Fruit fly (Drosophila melanogaster) whole organism: ENCODE data around the gene ovm.

Source experiments
- CG8478 ChIP-seq: fragments of >200 bp; optimal IDR thresholded peaks from 2 replicates; lab custom pipeline; 2018; ENCODE audit warnings: inconsistent platforms
- Dll ChIP-seq: fragments of >200 bp; optimal IDR thresholded peaks from 2 replicates; lab custom pipeline; 2017
- EcR ChIP-seq, 2 experiments: fragments of >200 bp; optimal IDR thresholded peaks; 2 replicates each; lab custom pipeline; 2017; ENCODE audit warnings: missing biosample characterization in 2 of 2, missing genetic modification characterization in 2 of 2, missing genetic modification reagents in 2 of 2
- pan ChIP-seq: fragments of >200 bp; optimal IDR thresholded peaks from 2 replicates; lab custom pipeline; 2017
- psq ChIP-seq: fragments of >200 bp; optimal IDR thresholded peaks from 2 replicates; lab custom pipeline; 2017
- usp ChIP-seq: fragments of >200 bp; optimal IDR thresholded peaks from 2 replicates; lab custom pipeline; 2017; ENCODE audit warnings: missing biosample characterization, missing genetic modification characterization, mixed read lengths

The ovm gene

DNA sequence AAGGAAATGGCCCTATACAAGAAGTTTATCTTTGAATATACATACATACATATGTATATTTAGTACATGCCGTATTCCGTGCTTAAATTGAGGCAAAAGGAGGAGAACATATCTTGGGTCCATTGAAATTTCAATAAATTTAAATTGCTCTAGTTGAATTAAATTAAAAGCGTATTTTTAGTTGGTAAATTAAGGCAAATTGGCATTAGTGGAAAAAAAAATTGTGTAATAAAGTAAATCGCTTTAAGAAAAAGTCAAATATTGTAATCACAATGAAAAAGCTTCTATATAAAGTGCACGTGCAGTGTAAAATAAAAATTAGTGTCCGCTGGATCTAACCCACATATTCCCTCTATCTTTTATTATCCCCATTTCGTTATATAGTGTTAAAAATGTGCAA, 21.4 kb upstream of the ovm start:
- TF ChIP-seq CG8478 (lab: Kevin White, UChicago) (no peak), psq (lab: Kevin White, UChicago) (no peak), pan (lab: Kevin White, UChicago) (no peak)

- no peak for TF ChIP-seq usp (GFP tag; lab: Kevin White, UChicago)
- TF ChIP-seq CG8478 (lab: Kevin White, UChicago), result peak; percentile 57
- TF ChIP-seq pan (lab: Kevin White, UChicago), result no peak
- no peak for TF ChIP-seq psq (lab: Kevin White, UChicago)
These were observed 20.8 kb upstream of the ovm start for dm6 chr2L:161453-162175.

DNA sequence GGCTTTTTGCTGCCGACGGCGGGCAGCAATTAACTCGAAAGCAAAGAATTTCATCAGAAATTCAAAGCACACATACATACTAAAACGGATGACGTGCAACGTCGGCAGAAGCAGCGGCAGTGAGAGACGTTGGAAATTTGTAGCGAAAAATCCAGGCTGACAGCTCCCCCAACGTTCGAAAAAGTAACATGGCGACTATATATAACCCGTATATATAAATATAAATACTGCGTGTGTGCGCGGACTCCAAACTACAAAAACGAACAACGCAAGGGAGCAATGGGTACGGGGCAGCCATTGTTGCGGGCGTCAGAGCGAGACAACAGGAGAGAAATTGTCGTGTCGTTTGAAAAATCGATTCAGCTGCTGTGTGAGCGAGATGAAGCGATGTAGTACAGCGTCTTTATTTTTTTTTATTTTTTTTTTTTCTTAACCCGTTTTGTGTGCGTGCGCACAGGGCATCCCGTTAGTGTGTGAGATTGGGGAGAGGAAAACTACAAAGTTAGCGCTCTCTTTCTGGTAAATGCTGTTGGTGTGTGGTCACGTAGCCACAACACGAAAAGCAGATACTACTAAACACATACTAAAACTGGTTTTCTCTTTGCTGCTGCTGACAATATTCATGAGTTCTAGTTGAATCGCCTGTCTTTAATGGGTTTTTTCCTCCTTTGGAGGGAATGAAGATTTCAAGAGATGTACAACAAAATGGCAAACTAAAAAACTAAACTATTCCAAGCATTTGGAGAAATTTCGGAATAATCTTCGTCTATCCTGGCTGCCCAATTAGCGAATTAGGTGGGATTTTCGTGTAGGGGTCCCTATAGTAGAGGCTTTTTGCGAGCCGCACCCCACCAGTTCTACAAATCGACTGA, 20.0 kb upstream of the ovm start:
- TF ChIP-seq usp (GFP tag; lab: Kevin White, UChicago) (no peak), Dll (lab: Kevin White, UChicago) (no peak), psq (lab: Kevin White, UChicago) (no peak), CG8478 (lab: Kevin White, UChicago) (peak; percentile 80), pan (lab: Kevin White, UChicago) (no peak), EcR (GFP tag; optimal IDR thresholded peaks at IDR 0.05; lab: Kevin White, UChicago) (peak in 1 of 2 experiments; percentile 27)

DNA sequence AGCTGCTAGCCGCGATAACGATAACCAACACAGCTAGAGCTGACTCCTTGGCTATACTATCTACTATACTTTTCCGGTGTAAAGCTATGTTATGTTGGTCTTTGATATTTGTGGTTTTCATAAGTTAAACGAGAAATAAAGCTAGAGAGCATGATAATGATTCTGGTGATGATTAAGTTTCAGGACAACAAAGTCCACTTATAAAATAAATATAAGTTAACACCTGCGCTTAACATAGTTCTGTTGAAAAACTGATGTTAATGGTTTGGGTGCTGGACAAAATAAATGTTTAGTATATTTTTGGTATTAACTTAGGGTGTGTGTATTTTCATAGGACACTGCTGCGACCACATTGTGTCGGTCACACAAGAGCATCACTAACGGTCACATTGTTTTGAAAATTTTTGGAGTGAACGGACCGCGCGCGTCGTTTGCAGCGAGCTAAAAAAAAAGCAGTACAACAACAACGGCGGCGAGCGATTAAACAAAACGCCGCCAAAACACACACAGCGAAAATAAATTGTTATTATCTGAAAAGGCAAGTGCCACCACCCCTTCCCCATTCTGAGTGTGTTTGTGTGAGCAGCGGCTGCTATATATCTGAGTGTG, 18.0 kb upstream of the ovm start, which contains the start of the genes CG33635 and spen:
Gene CG33635, minus strand, starts transcription at position 16 of the 609 bp plus-strand sequence.
Gene spen, plus strand, starts transcription at position 384 of the 609 bp plus-strand sequence.
- no peak for TF ChIP-seq pan (lab: Kevin White, UChicago)
- TF ChIP-seq CG8478 (lab: Kevin White, UChicago), result no peak
- TF ChIP-seq usp (GFP tag; lab: Kevin White, UChicago), result no peak
- TF ChIP-seq Dll (lab: Kevin White, UChicago), result no peak

dm6 chr2L:155994-156393, 15.2 kb upstream of the ovm start, which contains the start of gene CG3436:
Gene CG3436, plus strand, starts transcription at chr2L:156029.
- TF ChIP-seq psq (lab: Kevin White, UChicago) (no peak), EcR (GFP tag; optimal IDR thresholded peaks at IDR 0.05; lab: Kevin White, UChicago) (no peak), pan (lab: Kevin White, UChicago) (no peak), CG8478 (lab: Kevin White, UChicago) (no peak), usp (GFP tag; lab: Kevin White, UChicago) (no peak), Dll (lab: Kevin White, UChicago) (no peak)

DNA sequence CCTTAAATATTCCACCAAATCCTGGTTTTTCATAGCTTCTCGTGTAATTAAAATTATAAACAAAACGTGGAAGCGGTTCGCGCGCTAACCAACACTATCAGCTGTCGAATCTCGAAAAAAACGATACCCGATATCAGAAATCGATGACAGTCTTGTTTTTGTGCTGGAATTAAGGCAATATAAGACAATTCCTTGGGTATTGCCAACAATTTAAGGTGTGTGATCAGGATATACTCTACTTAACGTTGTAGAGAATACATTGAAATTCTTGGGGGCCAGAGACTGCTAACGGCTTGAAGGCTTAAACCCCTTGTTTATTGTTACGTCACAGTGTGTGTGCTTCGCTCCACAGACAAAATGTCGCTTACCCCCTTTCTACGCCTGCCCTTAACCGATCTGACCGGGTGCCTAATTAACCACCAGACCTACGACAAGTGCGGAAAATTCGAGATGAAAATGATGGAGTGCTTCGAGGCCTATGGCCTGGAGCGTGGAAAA, 14.5 kb upstream of the ovm start, which contains the start of gene Pus10:
Gene Pus10, minus strand, starts transcription at position 91 of the 498 bp plus-strand sequence.
- TF ChIP-seq psq (lab: Kevin White, UChicago) (no peak), Dll (lab: Kevin White, UChicago) (no peak), CG8478 (lab: Kevin White, UChicago) (no peak), EcR (GFP tag; optimal IDR thresholded peaks at IDR 0.05; lab: Kevin White, UChicago) (no peak), usp (GFP tag; lab: Kevin White, UChicago) (no peak), pan (lab: Kevin White, UChicago) (no peak)

- TF ChIP-seq Dll (lab: Kevin White, UChicago) (no peak), psq (lab: Kevin White, UChicago) (no peak), pan (lab: Kevin White, UChicago) (no peak), usp (GFP tag; lab: Kevin White, UChicago) (no peak), CG8478 (lab: Kevin White, UChicago) (no peak), EcR (GFP tag; optimal IDR thresholded peaks at IDR 0.05; lab: Kevin White, UChicago) (no peak)
These were observed 12.3 kb upstream of the ovm start, which contains the start of gene CG42399 for dm6 chr2L:153142-153541. Gene CG42399, minus strand, starts transcription at chr2L:153300.

DNA sequence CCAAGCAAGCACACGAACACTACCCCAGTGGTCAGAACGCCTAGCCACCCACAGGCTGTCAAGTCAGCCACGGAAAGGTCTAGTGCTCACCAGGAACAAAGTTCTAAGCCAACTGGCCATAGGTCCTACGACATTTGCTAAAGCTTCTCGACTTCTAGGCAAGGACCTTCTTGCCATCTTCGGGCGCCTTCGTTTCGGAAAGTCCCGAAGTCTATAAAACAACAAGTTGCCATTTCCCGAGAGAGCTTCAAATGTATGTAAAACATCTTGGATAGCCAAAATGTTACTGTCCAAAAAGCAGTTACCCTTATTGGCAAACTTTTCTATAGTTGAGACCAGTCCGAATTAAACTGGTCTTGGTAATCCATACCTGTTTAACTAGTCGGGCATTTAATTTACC, 5.7 kb upstream of the ovm start:
- TF ChIP-seq CG8478 (lab: Kevin White, UChicago) (no peak), psq (lab: Kevin White, UChicago) (no peak), Dll (lab: Kevin White, UChicago) (no peak)

dm6 chr2L:143088-143487, 2.3 kb upstream of the ovm start, which contains the start of the genes CG31974 and CG11454:
Gene CG31974, minus strand, starts transcription at chr2L:143091.
Gene CG11454, plus strand, starts transcription at chr2L:143323.
- TF ChIP-seq usp (GFP tag; lab: Kevin White, UChicago), result no peak
- no peak for TF ChIP-seq psq (lab: Kevin White, UChicago)
- no peak for TF ChIP-seq Dll (lab: Kevin White, UChicago)
- TF ChIP-seq EcR (GFP tag; optimal IDR thresholded peaks at IDR 0.05; lab: Kevin White, UChicago), result no peak
- TF ChIP-seq CG8478 (lab: Kevin White, UChicago), result no peak
- no peak for TF ChIP-seq pan (lab: Kevin White, UChicago)

DNA sequence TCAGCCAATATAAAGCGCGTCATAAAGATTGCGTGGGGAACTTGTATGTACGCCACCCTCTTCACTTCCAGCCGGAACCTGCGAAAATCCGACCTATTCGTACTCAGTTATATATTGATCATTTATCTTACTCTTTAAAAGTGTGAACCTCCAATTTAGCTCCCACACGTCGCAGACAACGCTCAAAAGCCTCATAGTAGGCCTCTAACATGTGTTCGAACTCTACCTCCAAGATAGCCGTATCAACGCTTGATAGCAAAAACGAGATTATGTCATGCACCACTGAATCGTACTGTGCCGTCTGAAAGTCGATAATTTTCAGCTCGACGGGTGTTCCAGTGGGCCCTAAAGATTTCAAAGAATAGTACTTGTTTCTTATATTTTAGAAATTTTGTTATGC, 1.2 kb downstream of the ovm start:
- TF ChIP-seq EcR (GFP tag; optimal IDR thresholded peaks at IDR 0.05; lab: Kevin White, UChicago) (no peak), psq (lab: Kevin White, UChicago) (no peak), usp (GFP tag; lab: Kevin White, UChicago) (no peak)

DNA sequence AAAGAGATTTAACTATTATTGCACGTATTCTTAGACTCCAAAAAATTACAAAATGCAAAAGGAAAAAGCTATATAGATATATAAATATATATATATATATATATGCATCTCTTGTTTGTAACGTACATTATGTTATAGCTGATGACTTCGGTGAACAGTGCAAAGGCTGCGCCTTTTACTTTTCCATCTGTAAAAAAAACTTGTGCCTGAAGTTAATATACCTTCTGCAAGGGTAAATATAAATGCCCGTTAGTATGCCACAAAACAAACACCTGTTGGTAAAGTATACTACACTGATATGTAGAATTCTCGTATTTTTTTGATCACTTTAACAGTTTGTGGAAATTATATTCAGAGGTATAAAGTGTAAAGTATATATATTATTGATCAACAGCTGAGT, 2.7 kb downstream of the ovm start:
- no peak for TF ChIP-seq pan (lab: Kevin White, UChicago)
- no peak for TF ChIP-seq Dll (lab: Kevin White, UChicago)
- TF ChIP-seq psq (lab: Kevin White, UChicago), result no peak
- TF ChIP-seq usp (GFP tag; lab: Kevin White, UChicago), result no peak
- no peak for TF ChIP-seq EcR (GFP tag; optimal IDR thresholded peaks at IDR 0.05; lab: Kevin White, UChicago)
- no peak for TF ChIP-seq CG8478 (lab: Kevin White, UChicago)
